Fruit fly (Drosophila melanogaster) whole organism, adult: ENCODE data around the gene CG6865.

Experiments used
- CG5204 ChIP-seq: fragments of 200-800 bp; sonication (Bioruptor generic); optimal IDR thresholded peaks from 2 replicates; lab custom pipeline; 2016; ENCODE audit warnings: missing biosample characterization, missing genetic modification characterization
- CG7101 ChIP-seq: fragments of 200-800 bp; sonication (Bioruptor generic); optimal IDR thresholded peaks from 2 replicates; lab custom pipeline; 2018; ENCODE audit warnings: missing biosample characterization, mild to moderate bottlenecking, missing genetic modification characterization, moderate library complexity

DNA sequence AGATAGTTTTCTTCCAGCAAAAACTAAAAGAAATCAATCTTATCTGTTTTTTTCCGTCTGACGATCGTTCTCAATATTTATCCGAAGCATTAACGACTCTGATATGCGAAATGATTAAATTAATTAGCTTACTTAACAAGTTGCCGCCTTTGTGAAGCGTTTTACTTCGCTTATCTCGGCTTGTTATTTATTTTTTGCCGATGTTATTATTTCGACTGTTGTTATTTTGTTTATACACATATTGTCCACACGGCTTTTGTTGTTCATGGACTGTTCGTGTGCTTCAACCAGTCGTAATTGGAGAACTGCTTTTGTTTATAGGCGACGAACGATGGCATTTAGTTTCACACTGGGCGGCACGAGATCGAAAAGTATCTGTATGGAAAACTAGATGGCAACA is 30.2 kb upstream of the CG6865 start:
- peak; percentile 4 for TF ChIP-seq CG7101
- no peak for TF ChIP-seq CG5204 (GFP tag; lab: Kevin White, UChicago)
